Worm (Caenorhabditis elegans) whole organism, L4 larva: Measurements from ENCODE around the gene gpcp-2.
A peak's percentile ranks its signal among the peaks of the same experiment; 100 is the strongest.

Experiments
- T20F7.1 ChIP-seq: fragments of 200-800 bp; sonication (Bioruptor generic); optimal IDR thresholded peaks from 2 replicates; lab custom pipeline; 2018; ENCODE audit warnings: mild to moderate bottlenecking, missing genetic modification characterization, missing compliant biosample characterization
- Y105C5A.15 ChIP-seq: fragments of 200-800 bp; sonication (Bioruptor generic); IDR thresholded peaks from 2 replicates; pipeline ENCODE4 v1.3.6; 2022; ENCODE audit warnings: missing genetic modification characterization, missing compliant biosample characterization
- Y48G9A.11 ChIP-seq: fragments of 200-800 bp; sonication (Bioruptor generic); IDR thresholded peaks from 2 replicates; pipeline ENCODE4 v1.3.6; 2022; ENCODE audit warnings: missing genetic modification reagents, missing genetic modification characterization, missing compliant biosample characterization
- ZK546.5 ChIP-seq, 2 experiments: sonication (generic microtip); optimal IDR thresholded peaks; 2 replicates each; lab custom pipeline; 2017; ENCODE audit warnings: missing biosample characterization in 2 of 2, missing genetic modification characterization in 2 of 2
- aha-1 ChIP-seq: fragments of 150-350 bp; peaks from one replicate; lab custom pipeline; 2014; ENCODE audit warnings: missing biosample characterization, missing genetic modification characterization
- aly-2 ChIP-seq: sonication (generic microtip); optimal IDR thresholded peaks from 2 replicates; lab custom pipeline; 2018; ENCODE audit warnings: missing biosample characterization, missing genetic modification characterization
- arid-1 ChIP-seq: fragments of 200-800 bp; sonication (Bioruptor generic); conservative IDR thresholded peaks from 2 replicates; pipeline ENCODE4 v1.3.6; 2022; ENCODE audit warnings: missing genetic modification reagents, missing genetic modification characterization, missing compliant biosample characterization
- ceh-20 ChIP-seq: fragments of 200-800 bp; sonication (Bioruptor generic); IDR thresholded peaks from 2 replicates; pipeline ENCODE4 v1.3.6; 2022; ENCODE audit warnings: missing genetic modification reagents, missing genetic modification characterization, missing compliant biosample characterization
- ceh-44 ChIP-seq: fragments of 200-800 bp; sonication (Bioruptor generic); IDR thresholded peaks from 2 replicates; pipeline ENCODE4 v1.3.6; 2022; ENCODE audit warnings: missing genetic modification reagents, missing genetic modification characterization, missing compliant biosample characterization
- ceh-82 ChIP-seq: sonication (generic microtip); optimal IDR thresholded peaks from 2 replicates; lab custom pipeline; 2017; ENCODE audit warnings: missing biosample characterization, missing genetic modification characterization
- ces-1 ChIP-seq: fragments of 150-350 bp; sonication (generic microtip); optimal IDR thresholded peaks from 4 replicates; lab custom pipeline; 2014; ENCODE audit warnings: missing biosample characterization, missing genetic modification reagents, missing genetic modification characterization
- cey-2 ChIP-seq: sonication (generic microtip); optimal IDR thresholded peaks from 3 replicates; lab custom pipeline; 2017; ENCODE audit warnings: missing genetic modification characterization, mild to moderate bottlenecking, missing compliant biosample characterization, antibody characterized with exemption, borderline replicate concordance; ENCODE audit not compliant: insufficient read depth
- daf-16 ChIP-seq, 3 experiments: sonication (generic microtip); optimal IDR thresholded peaks; 2 replicates each; lab custom pipeline; 2016 to 2017; ENCODE audit warnings: missing genetic modification characterization in 3 of 3, missing genetic modification reagents in 3 of 3, mild to moderate bottlenecking in 2 of 3, missing compliant biosample characterization in 2 of 3, missing biosample characterization in 1 of 3, moderate library complexity in 1 of 3
- daf-8 ChIP-seq: fragments of 200-800 bp; sonication (Bioruptor generic); IDR thresholded peaks from 2 replicates; pipeline ENCODE4 v1.3.6; 2022; ENCODE audit warnings: missing genetic modification characterization, missing compliant biosample characterization
- dpl-1 ChIP-seq: fragments of 150-350 bp; optimal IDR thresholded peaks from 2 replicates; lab custom pipeline; 2014; ENCODE audit warnings: missing biosample characterization, missing genetic modification reagents, missing genetic modification characterization
- duxl-1 ChIP-seq: sonication (generic microtip); optimal IDR thresholded peaks from 2 replicates; lab custom pipeline; 2016; ENCODE audit warnings: mild to moderate bottlenecking, missing genetic modification characterization, moderate library complexity, missing compliant biosample characterization; ENCODE audit not compliant: poor library complexity
- fkh-10 ChIP-seq: fragments of 150-350 bp; optimal IDR thresholded peaks from 2 replicates; lab custom pipeline; 2014; ENCODE audit warnings: missing biosample characterization, missing genetic modification reagents, missing genetic modification characterization
- fos-1 ChIP-seq: fragments of 150-350 bp; optimal IDR thresholded peaks from 2 replicates; lab custom pipeline; 2014; ENCODE audit warnings: missing biosample characterization, missing genetic modification characterization
- hlh-11 ChIP-seq: fragments of 200-800 bp; sonication (Bioruptor generic); optimal IDR thresholded peaks from 2 replicates; lab custom pipeline; 2018; ENCODE audit warnings: mild to moderate bottlenecking, missing genetic modification characterization, missing compliant biosample characterization
- hlh-30 ChIP-seq: sonication (generic microtip); optimal IDR thresholded peaks from 2 replicates; lab custom pipeline; 2017; ENCODE audit warnings: antibody characterized with exemption, mild to moderate bottlenecking, missing genetic modification characterization, missing compliant biosample characterization; ENCODE audit not compliant: insufficient read depth
- hmg-1.1 ChIP-seq: fragments of 200-800 bp; sonication (Bioruptor generic); IDR thresholded peaks from 2 replicates; pipeline ENCODE4 v1.3.6; 2022; ENCODE audit warnings: missing genetic modification reagents, missing genetic modification characterization, missing compliant biosample characterization
- lim-7 ChIP-seq: fragments of 200-800 bp; sonication (Bioruptor generic); IDR thresholded peaks from 2 replicates; pipeline ENCODE4 v1.3.6; 2022; ENCODE audit warnings: missing genetic modification characterization, missing compliant biosample characterization
- lin-15B ChIP-seq: fragments of 150-350 bp; sonication (generic microtip); optimal IDR thresholded peaks from 3 replicates; lab custom pipeline; 2014; ENCODE audit warnings: missing biosample characterization, missing genetic modification characterization
- lin-38 ChIP-seq: fragments of 200-800 bp; sonication (Bioruptor generic); IDR thresholded peaks from 2 replicates; pipeline ENCODE4 v1.3.6; 2022; ENCODE audit warnings: missing genetic modification reagents, missing genetic modification characterization, missing compliant biosample characterization
- lsy-2 ChIP-seq, 2 experiments: fragments of 150-350 bp in 1 of 2; sonication (generic microtip) in 1 of 2; optimal IDR thresholded peaks; 2 replicates each; lab custom pipeline; 2014 to 2017; ENCODE audit warnings: missing biosample characterization in 2 of 2, missing genetic modification characterization in 2 of 2
- madf-9 ChIP-seq: fragments of 200-800 bp; sonication (Bioruptor generic); conservative IDR thresholded peaks from 2 replicates; pipeline ENCODE4 v1.3.6; 2022; ENCODE audit warnings: missing genetic modification reagents, missing genetic modification characterization, missing compliant biosample characterization
- mep-1 ChIP-seq: fragments of 150-350 bp; sonication (generic microtip); optimal IDR thresholded peaks from 3 replicates; lab custom pipeline; 2014; ENCODE audit warnings: missing biosample characterization, missing genetic modification characterization
- mes-2 ChIP-seq: sonication (generic microtip); optimal IDR thresholded peaks from 2 replicates; lab custom pipeline; 2016; ENCODE audit warnings: missing genotype, mild to moderate bottlenecking, missing genetic modification characterization, missing compliant biosample characterization; ENCODE audit not compliant: poor library complexity, severe bottlenecking
- mxl-3 ChIP-seq: fragments of 200-800 bp; sonication (Bioruptor generic); optimal IDR thresholded peaks from 2 replicates; lab custom pipeline; 2018; ENCODE audit warnings: mild to moderate bottlenecking, missing genetic modification characterization, missing compliant biosample characterization
- nhr-111 ChIP-seq: fragments of 200-800 bp; sonication (Bioruptor generic); optimal IDR thresholded peaks from 2 replicates; lab custom pipeline; 2018; ENCODE audit warnings: mild to moderate bottlenecking, missing genetic modification characterization, missing compliant biosample characterization
- nhr-25 ChIP-seq: sonication (generic microtip); optimal IDR thresholded peaks from 2 replicates; lab custom pipeline; 2017; ENCODE audit warnings: missing genetic modification characterization, mild to moderate bottlenecking, missing compliant biosample characterization, antibody characterized with exemption, moderate library complexity, borderline replicate concordance; ENCODE audit not compliant: insufficient read depth
- nhr-42 ChIP-seq: fragments of 200-800 bp; sonication (Bioruptor generic); IDR thresholded peaks from 2 replicates; pipeline ENCODE4 v1.3.6; 2022; ENCODE audit warnings: missing genetic modification characterization, missing compliant biosample characterization
- nhr-6 ChIP-seq: fragments of 150-350 bp; optimal IDR thresholded peaks from 2 replicates; lab custom pipeline; 2014; ENCODE audit warnings: missing biosample characterization, missing genetic modification characterization
- pha-4 ChIP-seq, 2 experiments: fragments of 150-350 bp in 1 of 2; fragments of 200-800 bp in 1 of 2; sonication (Bioruptor generic) in 1 of 2; IDR thresholded peaks in 1 of 2; optimal IDR thresholded peaks in 1 of 2; 2 replicates each; pipeline versions ENCODE4 v1.3.6 to Lab custom; 2014 to 2022; ENCODE audit warnings: missing genetic modification characterization in 2 of 2, missing genetic modification reagents in 2 of 2, missing biosample characterization in 1 of 2, missing compliant biosample characterization in 1 of 2
- pqm-1 ChIP-seq: sonication (generic microtip); optimal IDR thresholded peaks from 2 replicates; lab custom pipeline; 2017; ENCODE audit warnings: missing biosample characterization, missing genetic modification characterization
- rbr-2 ChIP-seq: sonication (generic microtip); optimal IDR thresholded peaks from 2 replicates; lab custom pipeline; 2016; ENCODE audit warnings: missing genotype, missing genetic modification characterization, missing compliant biosample characterization
- saeg-2 ChIP-seq: fragments of 200-800 bp; sonication (Bioruptor generic); IDR thresholded peaks from 2 replicates; pipeline ENCODE4 v1.3.6; 2022; ENCODE audit warnings: missing genetic modification reagents, missing genetic modification characterization, missing compliant biosample characterization
- sdz-12 ChIP-seq: fragments of 200-800 bp; sonication (Bioruptor generic); optimal IDR thresholded peaks from 2 replicates; lab custom pipeline; 2018; ENCODE audit warnings: mild to moderate bottlenecking, missing genetic modification characterization, missing compliant biosample characterization
- set-16 ChIP-seq: fragments of 200-800 bp; sonication (Bioruptor generic); IDR thresholded peaks from 2 replicates; pipeline ENCODE4 v1.3.6; 2022; ENCODE audit warnings: missing genetic modification reagents, missing genetic modification characterization, missing compliant biosample characterization
- skn-1 ChIP-seq: fragments of 150-350 bp; optimal IDR thresholded peaks from 2 replicates; lab custom pipeline; 2014; ENCODE audit warnings: missing biosample characterization, missing genetic modification characterization
- spr-1 ChIP-seq: sonication (generic microtip); optimal IDR thresholded peaks from 2 replicates; lab custom pipeline; 2016; ENCODE audit warnings: mild to moderate bottlenecking, missing genetic modification characterization, missing compliant biosample characterization
- tag-97 ChIP-seq: fragments of 200-800 bp; sonication (Bioruptor generic); IDR thresholded peaks from 2 replicates; pipeline ENCODE4 v1.3.6; 2022; ENCODE audit warnings: missing genetic modification characterization, missing compliant biosample characterization
- unc-130 ChIP-seq: sonication (generic microtip); optimal IDR thresholded peaks from 2 replicates; lab custom pipeline; 2016; ENCODE audit warnings: missing genetic modification reagents, missing genetic modification characterization, missing compliant biosample characterization
- zfp-2 ChIP-seq: sonication (generic microtip); optimal IDR thresholded peaks from 2 replicates; lab custom pipeline; 2016; ENCODE audit warnings: mild to moderate bottlenecking, missing genetic modification characterization, missing compliant biosample characterization
- zip-11 ChIP-seq: fragments of 200-800 bp; sonication (Bioruptor generic); IDR thresholded peaks from 2 replicates; pipeline ENCODE4 v1.3.6; 2022; ENCODE audit warnings: missing genetic modification characterization, missing compliant biosample characterization
- zip-2 ChIP-seq: fragments of 150-350 bp; optimal IDR thresholded peaks from 2 replicates; lab custom pipeline; 2014; ENCODE audit warnings: missing biosample characterization, missing genetic modification characterization

The gpcp-2 gene

DNA sequence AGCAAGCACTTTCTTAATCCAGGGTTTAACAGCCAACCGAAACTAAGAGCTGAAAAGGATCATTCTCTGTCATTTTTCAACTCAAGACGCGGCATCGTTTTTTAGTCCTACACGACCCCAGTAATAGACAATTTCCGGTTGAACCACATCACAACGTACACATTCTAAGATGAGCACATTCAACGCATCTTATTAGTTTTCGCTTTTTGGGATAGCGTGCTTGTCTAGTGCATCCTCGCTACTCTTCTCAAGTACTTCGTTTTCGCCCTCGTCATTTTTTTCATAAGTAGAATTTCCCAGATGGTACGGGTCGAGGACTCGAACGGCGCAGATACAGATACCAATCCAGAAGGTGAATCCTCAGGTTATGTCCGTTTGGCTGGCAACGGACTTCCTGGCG lies 30.9 kb downstream of the gpcp-2 start, which contains the start of gene T05H10.1 (continued):
- TF ChIP-seq hlh-11 (no peak), lin-15B (no peak)

DNA sequence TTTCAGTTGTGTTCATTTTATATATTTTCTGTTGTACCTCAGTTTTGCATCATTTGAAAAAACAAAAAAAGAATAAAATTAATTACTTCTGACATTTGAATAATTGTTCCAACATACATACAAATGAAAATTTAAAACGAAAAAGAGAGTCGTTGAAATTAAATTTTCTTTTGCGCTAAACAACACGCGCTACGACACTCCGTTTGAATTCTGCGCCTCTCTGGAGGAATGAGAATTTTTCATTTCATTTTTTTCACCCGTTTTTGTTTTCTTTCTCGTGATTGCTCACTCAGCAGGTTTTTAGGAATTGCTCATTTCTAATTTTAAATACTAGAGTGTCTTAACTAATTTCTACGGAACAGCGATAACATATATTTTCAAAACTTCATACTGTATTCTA lies 31.5 kb downstream of the gpcp-2 start:
- TF ChIP-seq set-16 (no peak), nhr-42 (no peak), Y105C5A.15 (GFP tag; lab: Robert Waterston, UW) (no peak), pqm-1 (tag; lab: Kevin White, UChicago) (no peak), arid-1 (no peak), saeg-2 (GFP tag; lab: Robert Waterston, UW) (no peak), duxl-1 (tag; lab: Kevin White, UChicago) (no peak), pha-4 (GFP tag; IDR thresholded peaks at IDR 0.05; lab: Robert Waterston, UW) (no peak), pha-4 (tag; optimal IDR thresholded peaks at IDR 0.05; lab: Kevin White, UChicago) (no peak), aly-2 (no peak), skn-1 (tag; lab: Kevin White, UChicago) (no peak), daf-8 (GFP tag; lab: Robert Waterston, UW) (no peak), spr-1 (tag; lab: Kevin White, UChicago) (no peak), lsy-2 (tag; optimal IDR thresholded peaks at IDR 0.05; lab: Kevin White, UChicago) (peak in 1 of 2 experiments; percentile 74), mxl-3 (no peak), aha-1 (tag; lab: Kevin White, UChicago) (peak; percentile 50), ceh-20 (GFP tag; lab: Robert Waterston, UW) (no peak), ceh-82 (tag; lab: Kevin White, UChicago) (no peak), fkh-10 (GFP tag; lab: Kevin White, UChicago) (no peak), lim-7 (GFP tag; lab: Robert Waterston, UW) (no peak), madf-9 (GFP tag; lab: Robert Waterston, UW) (no peak), cey-2 (no peak), dpl-1 (GFP tag; lab: Kevin White, UChicago) (peak; percentile 26), sdz-12 (no peak), mes-2 (tag; lab: Kevin White, UChicago) (peak; percentile 39), mep-1 (tag; lab: Kevin White, UChicago) (no peak), hlh-30 (tag; lab: Kevin White, UChicago) (peak; percentile 70), zip-11 (GFP tag; lab: Robert Waterston, UW) (no peak), unc-130 (GFP tag; lab: Kevin White, UChicago) (no peak), ces-1 (GFP tag; lab: Kevin White, UChicago) (no peak), nhr-111 (GFP tag; lab: Kevin White, UChicago) (no peak), zfp-2 (tag; lab: Kevin White, UChicago) (no peak), T20F7.1 (peak; percentile 96), zip-2 (tag; lab: Kevin White, UChicago) (no peak), Y48G9A.11 (GFP tag; lab: Robert Waterston, UW) (0 out of 2 replicates have a peak, but pooled peaks have one; percentile 37), hmg-1.1 (GFP tag; lab: Robert Waterston, UW) (no peak), nhr-25 (no peak), nhr-6 (tag; lab: Kevin White, UChicago) (peak; percentile 9), fos-1 (no peak), rbr-2 (tag; lab: Kevin White, UChicago) (no peak), tag-97 (GFP tag; lab: Robert Waterston, UW) (no peak), ceh-44 (GFP tag; lab: Robert Waterston, UW) (no peak), daf-16 (GFP tag; optimal IDR thresholded peaks at IDR 0.05; lab: Kevin White, UChicago) (no peak), daf-16 (tag; optimal IDR thresholded peaks at IDR 0.05; lab: Kevin White, UChicago) (no peak), lin-38 (GFP tag; lab: Robert Waterston, UW) (peak; percentile 57), ZK546.5 (tag; optimal IDR thresholded peaks at IDR 0.05; lab: Kevin White, UChicago) (no peak)
